Fruit fly (Drosophila melanogaster): ENCODE results near the gene CG7215.

Gene CG7215

dm6 chr3R:18160165-18160814, 6.8 kb downstream of the CG7215 start (continued):
- TF ChIP-seq trh (GFP tag; optimal IDR thresholded peaks at IDR 0.05) = no peak
- TF ChIP-seq CG9609 (GFP tag; optimal IDR thresholded peaks at IDR 0.05) = no peak
- no peak for TF ChIP-seq mirr (GFP tag; optimal IDR thresholded peaks at IDR 0.05)
- TF ChIP-seq CG6654 (GFP tag; optimal IDR thresholded peaks at IDR 0.05) = no peak
- no peak for TF ChIP-seq tin (GFP tag; optimal IDR thresholded peaks at IDR 0.05)
- no peak for TF ChIP-seq D19B (GFP tag; optimal IDR thresholded peaks at IDR 0.05)
- TF ChIP-seq zf30C (GFP tag; optimal IDR thresholded peaks at IDR 0.05) = no peak
- TF ChIP-seq jumu (GFP tag; optimal IDR thresholded peaks at IDR 0.05) = no peak
- no peak for TF ChIP-seq Drgx (GFP tag; IDR thresholded peaks at IDR 0.05)
- no peak for TF ChIP-seq CG6813 (GFP tag; optimal IDR thresholded peaks at IDR 0.05)
- TF ChIP-seq chif (GFP tag; optimal IDR thresholded peaks at IDR 0.05) = no peak
- TF ChIP-seq ftz-f1 (GFP tag; optimal IDR thresholded peaks at IDR 0.05) = peak; percentile 68
- TF ChIP-seq tap (tag; optimal IDR thresholded peaks at IDR 0.05) = no peak
- TF ChIP-seq CG3407 (GFP tag; optimal IDR thresholded peaks at IDR 0.05) = no peak
- TF ChIP-seq Bgb (GFP tag; IDR thresholded peaks at IDR 0.05; ENCODE audit: partially characterized antibody) = 0 out of 2 replicates have a peak, but pooled peaks have one; percentile 19
- no peak for TF ChIP-seq Myb (GFP tag; optimal IDR thresholded peaks at IDR 0.05)
- no peak for TF ChIP-seq CG6254 (GFP tag; optimal IDR thresholded peaks at IDR 0.05)
- TF ChIP-seq Med (GFP tag) = peak; percentile 62
- no peak for TF ChIP-seq CG3726 (GFP tag; IDR thresholded peaks at IDR 0.05)
- TF ChIP-seq CG17802 (tag; optimal IDR thresholded peaks at IDR 0.05) = no peak
- peak; percentile 83 for TF ChIP-seq scrt (GFP tag; optimal IDR thresholded peaks at IDR 0.05)
- TF ChIP-seq Ets97D (GFP tag; optimal IDR thresholded peaks at IDR 0.05) = no peak
- TF ChIP-seq fru (optimal IDR thresholded peaks at IDR 0.05) = no peak
- TF ChIP-seq bab2 (GFP tag; optimal IDR thresholded peaks at IDR 0.05) = no peak
- TF ChIP-seq lab (GFP tag; optimal IDR thresholded peaks at IDR 0.05) = no peak
- peak; percentile 15 for TF ChIP-seq abd-A (tag; optimal IDR thresholded peaks at IDR 0.05)
- no peak for TF ChIP-seq ind (GFP tag; optimal IDR thresholded peaks at IDR 0.05)
- TF ChIP-seq zfh1 (GFP tag; IDR thresholded peaks at IDR 0.05) = no peak
- TF ChIP-seq Lim3 (GFP tag; IDR thresholded peaks at IDR 0.05) = no peak
- peak; percentile 97 for TF ChIP-seq onecut (GFP tag; IDR thresholded peaks at IDR 0.05)
- TF ChIP-seq Poxn (GFP tag; IDR thresholded peaks at IDR 0.05) = no peak
- TF ChIP-seq crol (GFP tag; IDR thresholded peaks at IDR 0.05) = no peak
- no peak for TF ChIP-seq Nf-YA (GFP tag; IDR thresholded peaks at IDR 0.05)
- TF ChIP-seq CG17612 (GFP tag; IDR thresholded peaks at IDR 0.05) = no peak
- no peak for TF ChIP-seq CG16779 (GFP tag; IDR thresholded peaks at IDR 0.05)
- no peak for TF ChIP-seq CG2202 (tag; optimal IDR thresholded peaks at IDR 0.05)
- TF ChIP-seq ttk (GFP tag; IDR thresholded peaks at IDR 0.05) = no peak
- TF ChIP-seq CG34422 (GFP tag; IDR thresholded peaks at IDR 0.05) = peak; percentile 40; the same call in 1 of the 3 replicates
- TF ChIP-seq org-1 (GFP tag; optimal IDR thresholded peaks at IDR 0.05) = no peak
- TF ChIP-seq Nf-YB (GFP tag; optimal IDR thresholded peaks at IDR 0.05) = no peak
- TF ChIP-seq Pdp1 (GFP tag; optimal IDR thresholded peaks at IDR 0.05) = peak in 1 of 2 experiments; percentile 37
- TF ChIP-seq CG8765 (GFP tag; IDR thresholded peaks at IDR 0.05) = no peak
- no peak for TF ChIP-seq Sin3A (optimal IDR thresholded peaks at IDR 0.05)

dm6 chr3R:18158401-18158800, 8.7 kb downstream of the CG7215 start, which contains the start of gene CG14315:
TSS of gene CG14315 (plus strand) at chr3R:18158701.
- TF ChIP-seq HLH4C (GFP tag; IDR thresholded peaks at IDR 0.05; ENCODE audit: partially characterized antibody) (no peak), Usf (GFP tag; optimal IDR thresholded peaks at IDR 0.05) (no peak), chm (GFP tag; IDR thresholded peaks at IDR 0.05) (no peak), Camta (GFP tag; optimal IDR thresholded peaks at IDR 0.05) (no peak), CG42726 (GFP tag; IDR thresholded peaks at IDR 0.05; ENCODE audit: partially characterized antibody) (no peak)
